Fruit fly (Drosophila melanogaster): ENCODE measurements around the gene CG9257.

DNA sequence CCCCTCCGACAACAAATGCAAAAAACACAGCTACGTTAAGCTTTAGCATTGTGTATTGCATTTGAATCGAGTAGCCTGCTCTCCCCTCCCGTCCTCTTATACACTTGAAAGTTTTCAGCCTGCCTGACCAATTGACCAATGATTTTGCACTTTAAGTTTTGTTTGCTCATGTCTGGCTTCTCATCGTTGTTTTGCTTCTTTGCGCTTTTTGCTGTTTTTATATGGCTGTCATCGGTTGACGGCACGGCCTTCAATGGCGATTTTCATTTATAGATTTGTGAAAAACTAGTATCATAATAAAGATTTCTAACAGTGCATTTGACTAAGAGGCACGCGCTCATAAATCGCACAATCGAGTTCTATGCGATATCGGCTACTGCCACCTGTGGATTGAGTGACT is 36.7 kb upstream of the CG9257 start:
- TF ChIP-seq psq (optimal IDR thresholded peaks at IDR 0.05) (no peak), pan (optimal IDR thresholded peaks at IDR 0.05) (no peak), CG8478 (optimal IDR thresholded peaks at IDR 0.05) (no peak)
